Worm (Caenorhabditis elegans): ENCODE data around the gene clip-1.

The clip-1 gene

DNA sequence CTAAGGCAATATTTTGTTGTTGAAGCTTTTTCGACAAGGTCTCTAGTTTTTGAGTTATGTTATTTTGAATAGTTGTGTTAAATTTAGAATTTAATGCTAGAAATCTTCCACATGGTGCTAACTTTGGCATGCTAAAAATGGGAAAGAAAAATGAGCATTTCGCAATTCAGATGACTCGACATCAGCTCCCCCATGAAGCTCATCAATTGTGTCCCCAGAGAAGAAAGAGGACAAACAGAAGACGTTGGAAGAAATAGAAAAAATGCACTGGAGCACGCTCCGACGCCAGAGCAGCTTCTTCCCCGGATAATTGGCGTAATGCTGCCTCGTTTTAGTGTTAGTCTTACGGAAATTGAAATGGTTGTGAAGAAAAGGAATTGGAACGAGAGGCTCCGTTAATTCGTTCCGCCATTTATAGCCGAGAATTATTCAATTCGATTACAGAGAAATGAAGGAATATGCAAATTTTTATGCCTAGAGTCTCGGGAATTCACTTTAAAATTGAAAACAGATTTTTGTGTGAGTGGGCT is 2.6 kb upstream of the clip-1 start:
- TF ChIP-seq alr-1 (tag; optimal IDR thresholded peaks at IDR 0.05) (no peak), ZK546.5 (tag; optimal IDR thresholded peaks at IDR 0.05) (no peak), zag-1 (tag; optimal IDR thresholded peaks at IDR 0.05) (peak; percentile 73), gmeb-1 (tag; optimal IDR thresholded peaks at IDR 0.05) (no peak), mbf-1 (tag; optimal IDR thresholded peaks at IDR 0.05) (no peak), sma-9 (GFP tag; optimal IDR thresholded peaks at IDR 0.05) (peak; percentile 22), sma-9 (tag; optimal IDR thresholded peaks at IDR 0.05) (no peak), ceh-82 (tag; optimal IDR thresholded peaks at IDR 0.05) (no peak), mab-5 (tag; optimal IDR thresholded peaks at IDR 0.05) (no peak), R02D3.7 (tag; optimal IDR thresholded peaks at IDR 0.05) (no peak), C34F6.9 (tag; optimal IDR thresholded peaks at IDR 0.05) (peak; percentile 10), crh-2 (tag; optimal IDR thresholded peaks at IDR 0.05) (no peak), sem-4 (tag; optimal IDR thresholded peaks at IDR 0.05) (peak; percentile 61), nhr-77 (tag; optimal IDR thresholded peaks at IDR 0.05) (no peak)

DNA sequence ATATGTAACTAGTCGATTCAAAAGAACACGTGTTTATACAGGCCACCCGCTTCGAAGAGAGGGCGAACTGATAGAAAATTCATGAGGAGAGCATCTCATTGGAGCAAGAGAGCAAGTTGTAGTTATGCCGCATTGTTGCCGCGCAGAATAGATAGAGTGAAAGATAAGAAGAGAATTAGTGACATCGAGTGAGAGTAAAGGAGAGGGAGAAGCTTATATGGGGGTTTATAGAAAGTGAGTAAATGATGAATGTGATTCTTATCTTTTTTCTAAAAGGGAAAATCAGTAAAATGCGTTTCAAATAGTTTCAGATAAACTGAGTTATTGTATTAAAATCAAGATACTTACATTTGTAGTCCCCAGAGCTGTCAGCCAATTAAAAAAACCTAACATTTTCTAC is 1.3 kb upstream of the clip-1 start:
- TF ChIP-seq elt-3 (tag; optimal IDR thresholded peaks at IDR 0.05), result no peak
- peak; percentile 2 for TF ChIP-seq F13H6.1 (tag; optimal IDR thresholded peaks at IDR 0.05)
- peak; percentile 21 for TF ChIP-seq sma-9 (GFP tag; optimal IDR thresholded peaks at IDR 0.05)
- no peak for TF ChIP-seq sma-9 (tag; optimal IDR thresholded peaks at IDR 0.05)
- no peak for TF ChIP-seq dmd-4 (tag; optimal IDR thresholded peaks at IDR 0.05)
- TF ChIP-seq unc-55 (GFP tag; optimal IDR thresholded peaks at IDR 0.05), result peak; percentile 69
- TF ChIP-seq sma-3 (GFP tag; optimal IDR thresholded peaks at IDR 0.05), result no peak
- peak; percentile 21 for TF ChIP-seq fos-1 (tag; optimal IDR thresholded peaks at IDR 0.05)
- TF ChIP-seq skn-1 (tag; optimal IDR thresholded peaks at IDR 0.05), result no peak
- TF ChIP-seq zag-1 (tag; optimal IDR thresholded peaks at IDR 0.05), result peak; percentile 36
- TF ChIP-seq mab-5 (tag; optimal IDR thresholded peaks at IDR 0.05), result peak; percentile 40

DNA sequence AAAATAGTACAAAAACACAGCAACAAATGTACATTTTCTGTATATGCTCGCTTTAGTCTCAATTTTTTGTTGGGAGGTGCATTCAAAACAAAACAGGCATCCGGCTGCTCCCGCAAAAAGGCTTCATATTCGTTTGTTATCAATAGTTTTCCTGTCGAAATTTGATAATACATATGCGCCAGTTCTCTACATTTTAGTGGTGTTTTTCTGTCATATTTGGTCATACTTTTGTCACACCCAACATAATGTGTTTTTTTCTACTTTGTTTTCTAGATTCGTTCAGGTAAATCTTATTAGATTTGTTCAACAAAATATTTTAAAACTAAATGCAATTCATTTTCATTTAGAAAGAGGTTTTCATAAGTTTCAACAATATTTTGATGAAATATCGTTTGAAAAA is 10.4 kb downstream of the clip-1 start:
- TF ChIP-seq elt-3 (tag; optimal IDR thresholded peaks at IDR 0.05) (no peak), R02D3.7 (tag; optimal IDR thresholded peaks at IDR 0.05) (no peak), lsy-2 (tag; optimal IDR thresholded peaks at IDR 0.05) (no peak), gmeb-1 (tag; optimal IDR thresholded peaks at IDR 0.05) (no peak), dmd-4 (tag; optimal IDR thresholded peaks at IDR 0.05) (no peak), lin-13 (GFP tag; optimal IDR thresholded peaks at IDR 0.05) (no peak), ceh-82 (tag; optimal IDR thresholded peaks at IDR 0.05) (no peak), lin-11 (tag; optimal IDR thresholded peaks at IDR 0.05) (no peak), lin-39 (tag; optimal IDR thresholded peaks at IDR 0.05) (no peak), elt-1 (tag; optimal IDR thresholded peaks at IDR 0.05) (no peak), sma-9 (GFP tag; optimal IDR thresholded peaks at IDR 0.05) (no peak), sma-9 (tag; optimal IDR thresholded peaks at IDR 0.05) (no peak), snpc-4 (tag; optimal IDR thresholded peaks at IDR 0.05) (no peak), alr-1 (tag; optimal IDR thresholded peaks at IDR 0.05) (no peak)

DNA sequence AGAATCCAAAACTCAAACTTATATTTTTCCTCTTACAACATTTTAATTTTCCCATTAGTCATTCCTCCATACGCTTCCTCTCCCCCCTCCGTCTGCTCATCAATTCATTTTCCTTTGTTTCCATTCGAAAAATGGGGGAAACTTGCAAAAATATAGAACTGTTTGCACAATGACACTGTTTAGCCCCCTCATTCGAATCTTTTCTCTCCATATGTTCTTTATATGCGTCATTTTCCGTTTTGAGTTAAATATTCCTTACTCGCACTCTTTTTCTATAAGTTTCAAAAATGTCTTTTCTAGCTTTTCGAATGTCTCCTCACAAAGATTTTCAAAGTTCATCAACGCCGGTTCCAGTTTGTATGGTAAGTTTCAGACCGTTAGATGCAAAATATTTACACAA is 11.9 kb downstream of the clip-1 start, which contains the start of gene M01A8.1:
M01A8.1 (plus strand) TSS at position 301 of the 400 bp plus-strand sequence.
- TF ChIP-seq unc-62 (GFP tag; optimal IDR thresholded peaks at IDR 0.05) (no peak), sem-4 (tag; optimal IDR thresholded peaks at IDR 0.05) (no peak), mbf-1 (tag; optimal IDR thresholded peaks at IDR 0.05) (no peak), sma-3 (GFP tag; optimal IDR thresholded peaks at IDR 0.05) (no peak), elt-3 (tag; optimal IDR thresholded peaks at IDR 0.05) (no peak), nhr-25 (tag; optimal IDR thresholded peaks at IDR 0.05) (no peak), unc-39 (tag; optimal IDR thresholded peaks at IDR 0.05) (no peak), nhr-237 (tag; optimal IDR thresholded peaks at IDR 0.05) (no peak), aly-2 (tag; optimal IDR thresholded peaks at IDR 0.05) (no peak), ZK546.5 (tag; optimal IDR thresholded peaks at IDR 0.05) (no peak), nhr-6 (tag; optimal IDR thresholded peaks at IDR 0.05) (no peak), lin-11 (tag; optimal IDR thresholded peaks at IDR 0.05) (no peak), snpc-4 (tag; optimal IDR thresholded peaks at IDR 0.05) (no peak), nhr-77 (tag; optimal IDR thresholded peaks at IDR 0.05) (no peak), skn-1 (tag; optimal IDR thresholded peaks at IDR 0.05) (no peak), ama-1 (optimal IDR thresholded peaks at IDR 0.05) (no peak), ztf-11 (tag; optimal IDR thresholded peaks at IDR 0.05) (no peak)

DNA sequence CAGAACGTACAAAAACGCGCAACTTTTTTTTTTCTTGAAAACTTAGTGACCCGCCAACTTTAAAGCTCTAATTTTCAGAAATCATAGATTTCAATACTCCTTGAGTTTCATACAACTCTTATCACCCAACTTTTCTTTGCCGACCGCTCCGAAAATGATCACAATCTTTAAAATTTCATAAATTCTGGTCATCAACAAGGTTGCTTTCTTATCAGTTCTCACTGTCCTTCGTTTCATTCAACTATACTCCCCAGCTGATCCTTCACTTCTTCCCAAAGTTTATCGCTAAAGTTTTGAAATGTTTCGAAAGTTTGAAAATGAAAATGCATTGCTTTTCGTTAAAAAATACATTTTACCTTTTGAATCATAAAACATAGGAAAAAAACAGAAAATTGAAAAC is 13.1 kb downstream of the clip-1 start:
- TF ChIP-seq sma-3 (GFP tag; optimal IDR thresholded peaks at IDR 0.05) (no peak), unc-62 (GFP tag; optimal IDR thresholded peaks at IDR 0.05) (no peak), F13H6.1 (tag; optimal IDR thresholded peaks at IDR 0.05) (peak; percentile 7), fos-1 (tag; optimal IDR thresholded peaks at IDR 0.05) (peak; percentile 83), gmeb-1 (tag; optimal IDR thresholded peaks at IDR 0.05) (peak; percentile 13), crh-2 (tag; optimal IDR thresholded peaks at IDR 0.05) (no peak), unc-55 (GFP tag; optimal IDR thresholded peaks at IDR 0.05) (no peak), ztf-1 (GFP tag; conservative IDR thresholded peaks at IDR 0.05) (no peak), nhr-237 (tag; optimal IDR thresholded peaks at IDR 0.05) (no peak), nhr-23 (tag; optimal IDR thresholded peaks at IDR 0.05) (no peak), sma-9 (GFP tag; optimal IDR thresholded peaks at IDR 0.05) (peak; percentile 75), sma-9 (tag; optimal IDR thresholded peaks at IDR 0.05) (no peak), unc-39 (tag; optimal IDR thresholded peaks at IDR 0.05) (no peak)

Measured in whole organism, L2 larva.